Worm (Caenorhabditis elegans) whole organism, early embryonic: Measurements from ENCODE around the gene F32D8.2.

ENCODE experiments used
- B0310.2 ChIP-seq: sonication (generic microtip); optimal IDR thresholded peaks from 2 replicates; lab custom pipeline; 2016; ENCODE audit warnings: mild to moderate bottlenecking, missing genetic modification characterization, missing compliant biosample characterization
- F13C5.2 ChIP-seq: sonication (generic microtip); optimal IDR thresholded peaks from 2 replicates; lab custom pipeline; 2017; ENCODE audit warnings: mild to moderate bottlenecking, missing genetic modification characterization, inconsistent platforms, missing compliant biosample characterization
- aly-1 ChIP-seq: sonication (generic microtip); optimal IDR thresholded peaks from 2 replicates; lab custom pipeline; 2016; ENCODE audit warnings: missing genetic modification characterization, missing compliant biosample characterization
- ama-1 ChIP-seq: fragments of 150-350 bp; optimal IDR thresholded peaks from 2 replicates; lab custom pipeline; 2014
- ceh-13 ChIP-seq: fragments of 200-800 bp; sonication (Bioruptor generic); optimal IDR thresholded peaks from 2 replicates; lab custom pipeline; 2018; ENCODE audit warnings: mild to moderate bottlenecking, missing genetic modification characterization, missing compliant biosample characterization
- ceh-36 ChIP-seq: sonication (generic microtip); optimal IDR thresholded peaks from 2 replicates; lab custom pipeline; 2016; ENCODE audit warnings: missing genetic modification characterization, inconsistent platforms, missing compliant biosample characterization
- ets-7 ChIP-seq: sonication (generic microtip); optimal IDR thresholded peaks from 2 replicates; lab custom pipeline; 2016; ENCODE audit warnings: missing genotype, missing genetic modification characterization, missing compliant biosample characterization
- flt-1 ChIP-seq: fragments of 200-800 bp; sonication (Bioruptor generic); IDR thresholded peaks from 2 replicates; pipeline ENCODE4 v1.3.6; 2022; ENCODE audit warnings: missing genetic modification characterization, missing compliant biosample characterization
- hmbx-1 ChIP-seq: sonication (generic microtip); optimal IDR thresholded peaks from 2 replicates; lab custom pipeline; 2016; ENCODE audit warnings: mild to moderate bottlenecking, missing genetic modification characterization, missing compliant biosample characterization
- hmg-4 ChIP-seq: fragments of 200-800 bp; sonication (Bioruptor generic); optimal IDR thresholded peaks from 2 replicates; lab custom pipeline; 2018; ENCODE audit warnings: mild to moderate bottlenecking, missing genetic modification characterization, missing compliant biosample characterization
- hnd-1 ChIP-seq: sonication (generic microtip); optimal IDR thresholded peaks from 2 replicates; lab custom pipeline; 2016; ENCODE audit warnings: missing genetic modification characterization, missing compliant biosample characterization
- pes-1 ChIP-seq: fragments of 200-800 bp; sonication (Bioruptor generic); IDR thresholded peaks from 2 replicates; pipeline ENCODE4 v1.3.6; 2022; ENCODE audit warnings: missing genetic modification reagents, missing genetic modification characterization, missing compliant biosample characterization
- scrt-1 ChIP-seq: fragments of 200-800 bp; sonication (Bioruptor generic); IDR thresholded peaks from 2 replicates; pipeline ENCODE4 v1.3.6; 2022; ENCODE audit warnings: missing genetic modification characterization, missing compliant biosample characterization
- sea-1 ChIP-seq: fragments of 200-800 bp; sonication (Bioruptor generic); conservative IDR thresholded peaks from 2 replicates; pipeline ENCODE4 v1.3.6; 2022; ENCODE audit warnings: missing genetic modification characterization, missing compliant biosample characterization
- tbx-11 ChIP-seq: fragments of 200-800 bp; sonication (Bioruptor generic); IDR thresholded peaks from 2 replicates; pipeline ENCODE4 v1.3.6; 2022; ENCODE audit warnings: missing genetic modification characterization, missing compliant biosample characterization
- tbx-37 ChIP-seq: fragments of 200-800 bp; sonication (Bioruptor generic); conservative IDR thresholded peaks from 2 replicates; pipeline ENCODE4 v1.3.6; 2022; ENCODE audit warnings: missing genetic modification reagents, missing genetic modification characterization, missing compliant biosample characterization
- tra-4 ChIP-seq: sonication (generic microtip); optimal IDR thresholded peaks from 2 replicates; lab custom pipeline; 2017; ENCODE audit warnings: missing genetic modification characterization, missing compliant biosample characterization

The F32D8.2 gene

DNA sequence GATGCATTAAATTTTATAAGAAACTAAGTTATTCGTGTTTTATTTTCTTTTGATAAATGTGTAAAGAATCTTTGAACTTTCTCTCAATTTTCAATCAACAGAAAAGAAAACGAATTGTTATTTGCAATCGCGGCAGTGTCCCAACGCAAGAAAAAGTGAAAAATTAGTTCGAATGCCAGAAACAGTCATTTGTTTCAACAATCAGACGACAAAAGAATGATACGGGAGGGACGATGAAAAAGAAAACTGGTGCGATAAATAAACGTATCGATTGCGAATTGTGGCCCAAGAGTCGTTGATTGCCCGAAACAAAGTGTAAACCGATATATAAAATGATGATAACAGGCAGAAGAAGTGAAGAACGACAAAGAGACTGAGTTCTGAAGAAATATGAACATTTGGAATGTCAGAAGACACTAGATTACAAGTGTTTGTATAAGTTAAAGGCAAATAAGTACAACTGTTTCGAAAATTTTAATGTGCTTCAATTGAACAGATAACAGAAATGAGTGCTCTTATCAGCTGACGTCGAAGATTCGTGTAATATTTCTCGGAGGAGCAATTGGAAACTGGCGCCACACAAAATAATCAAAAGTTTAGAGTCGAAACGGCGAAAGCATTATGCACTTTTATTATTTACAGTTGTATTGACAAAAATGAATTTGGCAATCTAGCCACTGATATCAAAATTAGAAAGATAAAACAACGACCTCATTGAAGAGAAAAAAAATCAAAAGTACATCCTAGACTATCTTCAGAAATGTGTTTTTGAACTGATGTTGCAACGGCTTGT is 5.6 kb upstream of the F32D8.2 start:
- TF ChIP-seq scrt-1 = no peak
- TF ChIP-seq aly-1 (tag; lab: Kevin White, UChicago) = no peak
- no peak for TF ChIP-seq flt-1 (GFP tag; lab: Robert Waterston, UW)
- TF ChIP-seq sea-1 = no peak
- TF ChIP-seq pes-1 (GFP tag; lab: Robert Waterston, UW) = no peak
- TF ChIP-seq hmg-4 = no peak
- TF ChIP-seq tbx-37 = no peak
- TF ChIP-seq B0310.2 (tag; lab: Kevin White, UChicago) = no peak
- no peak for TF ChIP-seq ama-1
- TF ChIP-seq ceh-36 (tag; lab: Kevin White, UChicago) = no peak
- TF ChIP-seq ceh-13 (GFP tag; lab: Kevin White, UChicago) = no peak
- TF ChIP-seq tbx-11 (GFP tag; lab: Robert Waterston, UW) = no peak
- TF ChIP-seq hnd-1 (tag; lab: Kevin White, UChicago) = no peak
- no peak for TF ChIP-seq tra-4 (tag; lab: Kevin White, UChicago)
- no peak for TF ChIP-seq F13C5.2 (tag; lab: Kevin White, UChicago)
- TF ChIP-seq ets-7 (tag; lab: Kevin White, UChicago) = no peak
- no peak for TF ChIP-seq hmbx-1 (tag; lab: Kevin White, UChicago)

ce11 chrV:10880138-10880882 is 3.3 kb upstream of the F32D8.2 start, which contains the start of gene F32D8.1:
Gene F32D8.1, plus strand, starts transcription at chrV:10880832.
- TF ChIP-seq flt-1 (GFP tag; lab: Robert Waterston, UW) (no peak), scrt-1 (no peak), ama-1 (no peak), hmbx-1 (tag; lab: Kevin White, UChicago) (no peak), ets-7 (tag; lab: Kevin White, UChicago) (no peak), ceh-36 (tag; lab: Kevin White, UChicago) (no peak), aly-1 (tag; lab: Kevin White, UChicago) (no peak), F13C5.2 (tag; lab: Kevin White, UChicago) (no peak), hnd-1 (tag; lab: Kevin White, UChicago) (no peak), ceh-13 (GFP tag; lab: Kevin White, UChicago) (no peak), tra-4 (tag; lab: Kevin White, UChicago) (no peak), B0310.2 (tag; lab: Kevin White, UChicago) (no peak), sea-1 (no peak), hmg-4 (no peak), tbx-11 (GFP tag; lab: Robert Waterston, UW) (no peak), pes-1 (GFP tag; lab: Robert Waterston, UW) (no peak), tbx-37 (no peak)

DNA sequence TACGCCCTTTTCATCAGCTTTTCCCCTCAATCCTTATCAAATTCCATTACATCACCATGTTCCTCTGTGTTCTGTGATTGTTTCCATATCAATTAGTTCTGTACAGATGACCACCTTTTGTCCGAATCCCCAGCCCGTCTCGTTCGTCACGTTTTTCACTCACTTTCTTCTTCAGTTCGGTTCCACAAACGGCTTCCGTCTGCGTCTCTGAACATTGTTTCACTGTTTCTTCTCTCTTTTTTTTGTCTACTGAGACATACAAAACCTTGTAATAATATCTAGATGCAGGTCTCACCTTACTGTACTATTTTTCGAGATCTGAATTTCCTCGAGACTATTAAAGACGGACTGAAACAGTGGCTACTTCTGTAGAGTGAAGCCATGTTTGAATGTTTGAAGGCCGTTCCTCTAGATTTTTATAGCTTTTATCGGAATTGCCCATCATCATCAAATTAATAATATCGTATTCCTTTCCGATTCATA is 2.9 kb downstream of the F32D8.2 start, which contains the start of gene F32D8.3:
F32D8.3 (plus strand) TSS at position 433 of the 483 bp plus-strand sequence.
- TF ChIP-seq F13C5.2 (tag; lab: Kevin White, UChicago) (no peak), pes-1 (GFP tag; lab: Robert Waterston, UW) (no peak), hmg-4 (no peak), tbx-11 (GFP tag; lab: Robert Waterston, UW) (no peak), sea-1 (no peak), tbx-37 (no peak), flt-1 (GFP tag; lab: Robert Waterston, UW) (no peak), aly-1 (tag; lab: Kevin White, UChicago) (no peak), scrt-1 (no peak)

- no peak for TF ChIP-seq hnd-1 (tag; lab: Kevin White, UChicago)
- TF ChIP-seq F13C5.2 (tag; lab: Kevin White, UChicago) = no peak
- TF ChIP-seq tra-4 (tag; lab: Kevin White, UChicago) = no peak
- no peak for TF ChIP-seq ceh-36 (tag; lab: Kevin White, UChicago)
- no peak for TF ChIP-seq sea-1
- no peak for TF ChIP-seq aly-1 (tag; lab: Kevin White, UChicago)
- TF ChIP-seq B0310.2 (tag; lab: Kevin White, UChicago) = no peak
- TF ChIP-seq ceh-13 (GFP tag; lab: Kevin White, UChicago) = no peak
- no peak for TF ChIP-seq ets-7 (tag; lab: Kevin White, UChicago)
- TF ChIP-seq hmg-4 = no peak
- TF ChIP-seq scrt-1 = no peak
- no peak for TF ChIP-seq tbx-11 (GFP tag; lab: Robert Waterston, UW)
- no peak for TF ChIP-seq tbx-37
Measured at ce11 chrV:10887564-10887963, 4.0 kb downstream of the F32D8.2 start.

- TF ChIP-seq ceh-13 (GFP tag; lab: Kevin White, UChicago) (no peak), B0310.2 (tag; lab: Kevin White, UChicago) (no peak), ets-7 (tag; lab: Kevin White, UChicago) (no peak), aly-1 (tag; lab: Kevin White, UChicago) (no peak)
Measured at ce11 chrV:10888153-10888552, 4.6 kb downstream of the F32D8.2 start.

- TF ChIP-seq pes-1 (GFP tag; lab: Robert Waterston, UW) (no peak), ets-7 (tag; lab: Kevin White, UChicago) (no peak), scrt-1 (no peak), flt-1 (GFP tag; lab: Robert Waterston, UW) (no peak), ama-1 (no peak)
Measured at ce11 chrV:10889036-10889435, 5.5 kb downstream of the F32D8.2 start, which contains the start of gene F32D8.11. Gene F32D8.11, minus strand, starts transcription at chrV:10889136.

DNA sequence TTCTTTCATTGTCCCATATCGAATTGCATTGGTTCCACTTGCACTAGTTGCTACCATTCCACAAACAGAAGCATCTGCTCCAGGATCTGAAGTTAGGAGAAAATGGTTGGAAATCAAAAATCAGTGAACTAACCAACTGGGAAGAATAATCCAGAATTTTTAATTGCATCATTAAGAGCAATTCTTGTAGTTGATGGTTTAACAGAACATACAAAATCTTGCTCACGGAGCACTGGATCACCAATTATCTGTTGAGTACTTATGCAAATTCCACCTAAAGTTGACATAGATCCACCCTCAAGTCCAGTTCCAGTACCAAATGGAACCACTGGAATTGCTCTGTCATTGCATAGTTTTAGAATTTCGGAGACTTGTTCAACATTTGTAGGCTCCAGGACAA is 6.2 kb downstream of the F32D8.2 start:
- TF ChIP-seq tra-4 (tag; lab: Kevin White, UChicago) (no peak), ceh-36 (tag; lab: Kevin White, UChicago) (no peak), ama-1 (no peak), F13C5.2 (tag; lab: Kevin White, UChicago) (no peak), hmg-4 (no peak), hmbx-1 (tag; lab: Kevin White, UChicago) (no peak), ets-7 (tag; lab: Kevin White, UChicago) (no peak), B0310.2 (tag; lab: Kevin White, UChicago) (no peak), sea-1 (no peak), aly-1 (tag; lab: Kevin White, UChicago) (no peak), tbx-11 (GFP tag; lab: Robert Waterston, UW) (no peak), pes-1 (GFP tag; lab: Robert Waterston, UW) (no peak), ceh-13 (GFP tag; lab: Kevin White, UChicago) (no peak), hnd-1 (tag; lab: Kevin White, UChicago) (no peak), scrt-1 (no peak), flt-1 (GFP tag; lab: Robert Waterston, UW) (no peak), tbx-37 (no peak)
